Worm (Caenorhabditis elegans) whole organism, L4 larva: ENCODE data around the gene F26F4.9.

Experiments
- ZK546.5 ChIP-seq, 2 experiments: sonication (generic microtip); optimal IDR thresholded peaks; 2 replicates each; lab custom pipeline; 2017; ENCODE audit warnings: missing biosample characterization in 2 of 2, missing genetic modification characterization in 2 of 2
- dmd-9 ChIP-seq: fragments of 200-800 bp; sonication (Bioruptor generic); IDR thresholded peaks from 2 replicates; pipeline ENCODE4 v1.3.6; 2022; ENCODE audit warnings: missing genetic modification reagents, missing genetic modification characterization, missing compliant biosample characterization
- fos-1 ChIP-seq: fragments of 150-350 bp; optimal IDR thresholded peaks from 2 replicates; lab custom pipeline; 2014; ENCODE audit warnings: missing biosample characterization, missing genetic modification characterization
- mdt-29 ChIP-seq: fragments of 200-800 bp; sonication (Bioruptor generic); IDR thresholded peaks from 2 replicates; pipeline ENCODE4 v1.3.6; 2022; ENCODE audit warnings: missing genetic modification reagents, missing genetic modification characterization, missing compliant biosample characterization
- mxl-2 ChIP-seq: fragments of 200-800 bp; sonication (Bioruptor generic); conservative IDR thresholded peaks from 2 replicates; pipeline ENCODE4 v1.3.6; 2022; ENCODE audit warnings: missing genetic modification reagents, missing genetic modification characterization, missing compliant biosample characterization
- zfp-2 ChIP-seq: sonication (generic microtip); optimal IDR thresholded peaks from 2 replicates; lab custom pipeline; 2016; ENCODE audit warnings: mild to moderate bottlenecking, missing genetic modification characterization, missing compliant biosample characterization

DNA sequence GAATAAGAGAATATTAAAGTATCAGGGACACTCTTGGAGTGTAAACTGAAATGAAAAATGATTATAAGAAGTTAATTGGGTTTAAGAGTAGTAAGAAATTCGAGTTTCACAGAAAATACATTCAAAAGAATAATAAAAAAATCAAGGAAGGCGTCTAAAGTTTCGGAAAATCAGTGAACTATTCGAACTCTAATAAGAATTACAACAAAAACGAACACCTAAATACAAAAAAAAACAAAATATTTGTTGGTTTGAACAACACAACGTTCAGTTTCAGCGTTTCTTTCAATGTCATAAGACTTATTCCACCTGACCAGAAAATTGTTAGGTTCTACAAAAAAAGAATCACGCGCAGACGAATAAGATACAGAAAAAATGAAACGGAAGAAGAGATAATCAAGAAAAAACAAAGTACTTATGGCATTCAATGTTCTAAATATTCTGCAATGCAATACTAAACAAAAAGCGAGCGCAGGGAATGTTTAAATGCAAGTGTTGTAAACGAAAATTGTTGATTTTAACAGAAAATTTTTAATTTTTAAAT is 13.2 kb downstream of the F26F4.9 start, which contains the start of gene nhl-2:
- TF ChIP-seq dmd-9 (GFP tag; lab: Robert Waterston, UW) (no peak), ZK546.5 (tag; optimal IDR thresholded peaks at IDR 0.05; lab: Kevin White, UChicago) (no peak), mxl-2 (GFP tag; lab: Robert Waterston, UW) (no peak), mdt-29 (no peak), fos-1 (tag; lab: Kevin White, UChicago) (no peak), zfp-2 (tag; lab: Kevin White, UChicago) (no peak)
